Worm (Caenorhabditis elegans): ENCODE data around the gene W10D9.3.
"Not testable (repeated sequence)": the region's sequence is repeated elsewhere in the genome, so short reads cannot be mapped to it uniquely, and the experiment has no call there.

W10D9.3 gene

ce11 chrII:456371-456770, 4.4 kb downstream of the W10D9.3 start:
- TF ChIP-seq lin-13 (GFP tag; optimal IDR thresholded peaks at IDR 0.05) (peak; percentile 60), elt-3 (tag; optimal IDR thresholded peaks at IDR 0.05) (no peak), lsy-2 (tag; optimal IDR thresholded peaks at IDR 0.05) (peak; percentile 75 to 84), elt-1 (tag; optimal IDR thresholded peaks at IDR 0.05) (no peak), ceh-16 (tag; optimal IDR thresholded peaks at IDR 0.05) (no peak), ztf-11 (tag; optimal IDR thresholded peaks at IDR 0.05) (no peak), mdl-1 (tag; optimal IDR thresholded peaks at IDR 0.05) (no peak)

ce11 chrII:454646-455045, 6.1 kb downstream of the W10D9.3 start, which contains the start of gene W10D9.1:
W10D9.1 (plus strand) TSS chrII:454946.
- not testable (repeated sequence) for TF ChIP-seq ceh-82 (tag; optimal IDR thresholded peaks at IDR 0.05); Y55F3AM.14 (GFP tag; optimal IDR thresholded peaks at IDR 0.05); mdl-1 (tag; optimal IDR thresholded peaks at IDR 0.05)

ce11 chrII:441102-441501, 19.6 kb downstream of the W10D9.3 start, which contains the start of gene C24H12.1:
C24H12.1 (plus strand) TSS chrII:441402.
- not testable (repeated sequence) for TF ChIP-seq alr-1, ztf-11, nhr-129 (tag; optimal IDR thresholded peaks at IDR 0.05)

ce11 chrII:437279-437678, 23.5 kb downstream of the W10D9.3 start:
- no peak for TF ChIP-seq nhr-237 (tag; optimal IDR thresholded peaks at IDR 0.05)

ce11 chrII:423086-423485, 37.6 kb downstream of the W10D9.3 start, which contains the start of gene C24H12.8:
C24H12.8 (minus strand) TSS chrII:423186.
- TF ChIP-seq unc-39 (tag; optimal IDR thresholded peaks at IDR 0.05): no peak
- TF ChIP-seq sma-3 (GFP tag; optimal IDR thresholded peaks at IDR 0.05): no peak
- no peak for TF ChIP-seq lsy-2 (tag; optimal IDR thresholded peaks at IDR 0.05)
- no peak for TF ChIP-seq egl-27 (tag; optimal IDR thresholded peaks at IDR 0.05)
- no peak for TF ChIP-seq snpc-4 (tag; optimal IDR thresholded peaks at IDR 0.05)
- no peak for TF ChIP-seq mbf-1 (tag; optimal IDR thresholded peaks at IDR 0.05)
- no peak for TF ChIP-seq nhr-23 (tag; optimal IDR thresholded peaks at IDR 0.05)
- TF ChIP-seq alr-1 (tag; optimal IDR thresholded peaks at IDR 0.05): no peak
- TF ChIP-seq nhr-12 (tag; optimal IDR thresholded peaks at IDR 0.05): no peak
- no peak for TF ChIP-seq nhr-77 (tag; optimal IDR thresholded peaks at IDR 0.05)
- TF ChIP-seq blmp-1 (tag; optimal IDR thresholded peaks at IDR 0.05; ENCODE audit: insufficient read depth): no peak
- no peak for TF ChIP-seq lin-39 (tag; optimal IDR thresholded peaks at IDR 0.05)
- TF ChIP-seq sma-9 (GFP tag; optimal IDR thresholded peaks at IDR 0.05): no peak
- no peak for TF ChIP-seq sma-9 (tag; optimal IDR thresholded peaks at IDR 0.05)
- TF ChIP-seq skn-1 (tag; optimal IDR thresholded peaks at IDR 0.05): no peak
- no peak for TF ChIP-seq ztf-11 (tag; optimal IDR thresholded peaks at IDR 0.05)
- TF ChIP-seq nhr-129 (tag; optimal IDR thresholded peaks at IDR 0.05): no peak
- TF ChIP-seq nhr-10 (tag; optimal IDR thresholded peaks at IDR 0.05): no peak

ce11 chrII:418782-419181, 42.0 kb downstream of the W10D9.3 start, which contains the start of gene C24H12.6:
C24H12.6 (minus strand) TSS chrII:418882.
- TF ChIP-seq nhr-25 (tag; optimal IDR thresholded peaks at IDR 0.05) (no peak), nhr-77 (tag; optimal IDR thresholded peaks at IDR 0.05) (no peak), R02D3.7 (tag; optimal IDR thresholded peaks at IDR 0.05) (no peak), nhr-12 (tag; optimal IDR thresholded peaks at IDR 0.05) (no peak), gmeb-1 (tag; optimal IDR thresholded peaks at IDR 0.05) (no peak), unc-62 (GFP tag; optimal IDR thresholded peaks at IDR 0.05) (no peak), lin-11 (tag; optimal IDR thresholded peaks at IDR 0.05) (no peak), lin-39 (tag; optimal IDR thresholded peaks at IDR 0.05) (no peak), ztf-4 (tag; optimal IDR thresholded peaks at IDR 0.05) (no peak), F13H6.1 (tag; optimal IDR thresholded peaks at IDR 0.05) (no peak), snpc-4 (tag; optimal IDR thresholded peaks at IDR 0.05) (no peak), ZK546.5 (tag; optimal IDR thresholded peaks at IDR 0.05) (no peak), unc-55 (GFP tag; optimal IDR thresholded peaks at IDR 0.05) (no peak)
